Fruit fly (Drosophila melanogaster) whole organism, embryonic: ENCODE results near the gene Nckx30C.

Experiments
- Abd-B ChIP-seq: fragments of 200-800 bp; sonication (Bioruptor generic); optimal IDR thresholded peaks from 2 replicates; lab custom pipeline; 2018; ENCODE audit warnings: missing biosample characterization, mild to moderate bottlenecking, missing genetic modification characterization, moderate library complexity
- Asciz ChIP-seq: fragments of 200-800 bp; sonication (Bioruptor generic); optimal IDR thresholded peaks from 2 replicates; lab custom pipeline; 2017; ENCODE audit warnings: missing biosample characterization, mild to moderate bottlenecking, missing genetic modification characterization, missing genetic modification reagents
- C15 ChIP-seq: fragments of 200-800 bp; sonication (Bioruptor generic); IDR thresholded peaks from 3 replicates; pipeline ENCODE4 v1.3.6; 2022; ENCODE audit warnings: missing biosample characterization, missing genetic modification characterization
- CG10147 ChIP-seq: fragments of 200-800 bp; sonication (Bioruptor generic); optimal IDR thresholded peaks from 2 replicates; lab custom pipeline; 2019; ENCODE audit warnings: missing biosample characterization, mild to moderate bottlenecking, missing genetic modification characterization, moderate library complexity
- CG10431 ChIP-seq: fragments of 200-800 bp; sonication (Bioruptor generic); optimal IDR thresholded peaks from 3 replicates; lab custom pipeline; 2018; ENCODE audit warnings: missing biosample characterization, mild to moderate bottlenecking, missing genetic modification characterization
- CG12155 ChIP-seq: fragments of 200-800 bp; sonication (Bioruptor generic); optimal IDR thresholded peaks from 3 replicates; lab custom pipeline; 2016; ENCODE audit warnings: missing biosample characterization, missing genetic modification characterization
- CG12236 ChIP-seq: fragments of 200-800 bp; sonication (Bioruptor generic); optimal IDR thresholded peaks from 2 replicates; lab custom pipeline; 2016; ENCODE audit warnings: missing biosample characterization, missing genetic modification characterization
- CG13624 ChIP-seq: fragments of 200-800 bp; sonication (Bioruptor generic); optimal IDR thresholded peaks from 2 replicates; lab custom pipeline; 2016; ENCODE audit warnings: missing biosample characterization, missing genetic modification characterization
- CG14667 ChIP-seq: fragments of 200-800 bp; sonication (Bioruptor generic); IDR thresholded peaks from 2 replicates; pipeline ENCODE4 v1.3.6; 2022; ENCODE audit warnings: missing biosample characterization, missing genetic modification characterization
- CG1647 ChIP-seq: fragments of 200-800 bp; sonication (Bioruptor generic); optimal IDR thresholded peaks from 3 replicates; lab custom pipeline; 2016; ENCODE audit warnings: missing biosample characterization, missing genetic modification characterization
- CG16779 ChIP-seq: fragments of 200-800 bp; sonication (Bioruptor generic); IDR thresholded peaks from 2 replicates; pipeline ENCODE4 v1.3.6; 2022; ENCODE audit warnings: missing biosample characterization, missing genetic modification characterization
- CG16813 ChIP-seq: fragments of 200-800 bp; sonication (Bioruptor generic); IDR thresholded peaks from 3 replicates; pipeline ENCODE4 v1.3.6; 2022; ENCODE audit warnings: missing biosample characterization, missing genetic modification characterization; ENCODE audit not compliant: partially characterized antibody
- CG16863 ChIP-seq: fragments of 200-800 bp; sonication (Bioruptor generic); optimal IDR thresholded peaks from 3 replicates; lab custom pipeline; 2016; ENCODE audit warnings: missing biosample characterization, missing genetic modification characterization
- CG18764 ChIP-seq: fragments of 200-800 bp; sonication (Bioruptor generic); optimal IDR thresholded peaks from 3 replicates; lab custom pipeline; 2016; ENCODE audit warnings: missing biosample characterization, missing genetic modification characterization
- CG3995 ChIP-seq: fragments of 200-800 bp; sonication (Bioruptor generic); optimal IDR thresholded peaks from 3 replicates; lab custom pipeline; 2016; ENCODE audit warnings: missing biosample characterization, missing genetic modification characterization
- CG43689 ChIP-seq: fragments of 200-800 bp; sonication (Bioruptor generic); IDR thresholded peaks from 2 replicates; pipeline ENCODE4 v1.3.6; 2022; ENCODE audit warnings: missing biosample characterization, missing genetic modification characterization
- CG6689 ChIP-seq: fragments of 200-800 bp; sonication (Bioruptor generic); IDR thresholded peaks from 2 replicates; pipeline ENCODE4 v1.3.6; 2022; ENCODE audit warnings: missing biosample characterization, missing genetic modification characterization
- CG7786 ChIP-seq: fragments of 200-800 bp; sonication (Bioruptor generic); optimal IDR thresholded peaks from 2 replicates; lab custom pipeline; 2016; ENCODE audit warnings: missing biosample characterization, missing genetic modification characterization
- D ChIP-seq, 2 experiments: fragments of 200-800 bp in 1 of 2; fragments of >200 bp in 1 of 2; sonication (Bioruptor generic) in 1 of 2; optimal IDR thresholded peaks; 2 replicates in 1 of 2; 3 replicates in 1 of 2; lab custom pipeline; 2017; ENCODE audit warnings: mild to moderate bottlenecking in 1 of 2, missing biosample characterization in 1 of 2, missing genetic modification characterization in 1 of 2, missing genetic modification reagents in 1 of 2
- Drgx ChIP-seq: fragments of 200-800 bp; sonication (Bioruptor generic); IDR thresholded peaks from 2 replicates; pipeline ENCODE4 v1.3.6; 2022; ENCODE audit warnings: missing biosample characterization, missing genetic modification characterization
- E2f1 ChIP-seq: fragments of 200-800 bp; sonication (Bioruptor generic); IDR thresholded peaks from 2 replicates; pipeline ENCODE4 v1.3.6; 2022; ENCODE audit warnings: missing biosample characterization, missing genetic modification characterization
- Ets97D ChIP-seq: fragments of 200-800 bp; sonication (Bioruptor generic); optimal IDR thresholded peaks from 3 replicates; lab custom pipeline; 2016; ENCODE audit warnings: missing biosample characterization, missing genetic modification characterization
- HLH3B ChIP-seq: fragments of 200-800 bp; sonication (Bioruptor generic); IDR thresholded peaks from 2 replicates; pipeline ENCODE4 v1.3.6; 2022; ENCODE audit warnings: missing biosample characterization, missing genetic modification characterization
- Hr3 ChIP-seq: fragments of 200-800 bp; sonication (Bioruptor generic); optimal IDR thresholded peaks from 3 replicates; lab custom pipeline; 2016; ENCODE audit warnings: missing biosample characterization, missing genetic modification characterization
- Hsf ChIP-seq: fragments of 200-800 bp; sonication (Bioruptor generic); optimal IDR thresholded peaks from 3 replicates; lab custom pipeline; 2016; ENCODE audit warnings: missing biosample characterization, missing genetic modification characterization
- Lim3 ChIP-seq: fragments of 200-800 bp; sonication (Bioruptor generic); IDR thresholded peaks from 2 replicates; pipeline ENCODE4 v1.3.6; 2022; ENCODE audit warnings: missing biosample characterization, missing genetic modification characterization
- MESR4 ChIP-seq: fragments of 200-800 bp; sonication (Bioruptor generic); optimal IDR thresholded peaks from 2 replicates; lab custom pipeline; 2018; ENCODE audit warnings: missing biosample characterization, mild to moderate bottlenecking, missing genetic modification characterization, moderate library complexity
- Nf-YB ChIP-seq: fragments of 200-800 bp; sonication (Bioruptor generic); optimal IDR thresholded peaks from 3 replicates; lab custom pipeline; 2019; ENCODE audit warnings: missing biosample characterization, mild to moderate bottlenecking, missing genetic modification characterization, moderate library complexity
- Nf-YC ChIP-seq: fragments of 200-800 bp; optimal IDR thresholded peaks from 3 replicates; lab custom pipeline; 2019; ENCODE audit warnings: missing biosample characterization, mild to moderate bottlenecking, missing genetic modification characterization, moderate library complexity
- Sry-β ChIP-seq: fragments of 200-800 bp; sonication (Bioruptor generic); optimal IDR thresholded peaks from 2 replicates; lab custom pipeline; 2018; ENCODE audit warnings: missing biosample characterization, mild to moderate bottlenecking, missing genetic modification characterization, moderate library complexity
- Vsx1 ChIP-seq: fragments of 200-800 bp; sonication (Bioruptor generic); optimal IDR thresholded peaks from 2 replicates; lab custom pipeline; 2017; ENCODE audit warnings: missing biosample characterization, mild to moderate bottlenecking, missing genetic modification characterization, missing genetic modification reagents
- ab ChIP-seq: fragments of 200-800 bp; sonication (Bioruptor generic); optimal IDR thresholded peaks from 2 replicates; lab custom pipeline; 2016; ENCODE audit warnings: missing biosample characterization, missing genetic modification characterization
- ash1 ChIP-seq: fragments of 200-800 bp; sonication (Bioruptor generic); optimal IDR thresholded peaks from 2 replicates; lab custom pipeline; 2018; ENCODE audit warnings: missing biosample characterization, mild to moderate bottlenecking, missing genetic modification characterization
- bab2 ChIP-seq: fragments of 200-800 bp; sonication (Bioruptor generic); optimal IDR thresholded peaks from 2 replicates; lab custom pipeline; 2016; ENCODE audit warnings: missing biosample characterization, missing genetic modification characterization
- bcd ChIP-seq: fragments of 200-800 bp; sonication (Bioruptor generic); optimal IDR thresholded peaks from 2 replicates; lab custom pipeline; 2017; ENCODE audit warnings: missing biosample characterization, mild to moderate bottlenecking, missing genetic modification characterization
- chn ChIP-seq: fragments of 200-800 bp; sonication (Bioruptor generic); optimal IDR thresholded peaks from 2 replicates; lab custom pipeline; 2016; ENCODE audit warnings: missing biosample characterization, missing genetic modification characterization
- dysf ChIP-seq: fragments of 200-800 bp; sonication (Bioruptor generic); IDR thresholded peaks from 3 replicates; pipeline ENCODE4 v1.3.6; 2022; ENCODE audit warnings: missing biosample characterization, missing genetic modification characterization
- gcm2 ChIP-seq: fragments of 200-800 bp; sonication (Bioruptor generic); optimal IDR thresholded peaks from 2 replicates; lab custom pipeline; 2016; ENCODE audit warnings: missing biosample characterization, missing genetic modification characterization
- grn ChIP-seq: fragments of 200-800 bp; sonication (Bioruptor generic); optimal IDR thresholded peaks from 3 replicates; lab custom pipeline; 2017; ENCODE audit warnings: missing biosample characterization, missing genetic modification characterization
- ind ChIP-seq: fragments of 200-800 bp; sonication (Bioruptor generic); optimal IDR thresholded peaks from 3 replicates; lab custom pipeline; 2016; ENCODE audit warnings: missing biosample characterization, missing genetic modification characterization
- kah ChIP-seq: fragments of 200-800 bp; sonication (Bioruptor generic); optimal IDR thresholded peaks from 2 replicates; lab custom pipeline; 2018; ENCODE audit warnings: missing biosample characterization, mild to moderate bottlenecking, missing genetic modification characterization
- mam ChIP-seq: fragments of 200-800 bp; sonication (Bioruptor generic); optimal IDR thresholded peaks from 3 replicates; lab custom pipeline; 2016; ENCODE audit warnings: missing biosample characterization, missing genetic modification characterization
- nom ChIP-seq: fragments of 200-800 bp; sonication (Bioruptor generic); optimal IDR thresholded peaks from 2 replicates; lab custom pipeline; 2017; ENCODE audit warnings: missing biosample characterization, missing genetic modification characterization, mild to moderate bottlenecking, moderate library complexity, missing genetic modification reagents
- run ChIP-seq: fragments of 200-800 bp; sonication (Bioruptor generic); optimal IDR thresholded peaks from 3 replicates; lab custom pipeline; 2018; ENCODE audit warnings: missing biosample characterization, mild to moderate bottlenecking, missing genetic modification characterization
- scrt ChIP-seq: fragments of 200-800 bp; sonication (Bioruptor generic); optimal IDR thresholded peaks from 2 replicates; lab custom pipeline; 2018; ENCODE audit warnings: missing biosample characterization, mild to moderate bottlenecking, missing genetic modification characterization, moderate library complexity
- sens ChIP-seq: fragments of 200-800 bp; sonication (Bioruptor generic); peaks from one replicate; lab custom pipeline; 2016; ENCODE audit warnings: missing biosample characterization, missing genetic modification characterization
- sens-2 ChIP-seq: fragments of 200-800 bp; sonication (Bioruptor generic); IDR thresholded peaks from 2 replicates; pipeline ENCODE4 v1.3.6; 2022; ENCODE audit warnings: missing biosample characterization, missing genetic modification characterization
- slp2 ChIP-seq: fragments of 200-800 bp; sonication (Bioruptor generic); optimal IDR thresholded peaks from 2 replicates; lab custom pipeline; 2016; ENCODE audit warnings: missing biosample characterization, missing genetic modification characterization
- stwl ChIP-seq: fragments of 200-800 bp; sonication (Bioruptor generic); optimal IDR thresholded peaks from 3 replicates; lab custom pipeline; 2018; ENCODE audit warnings: missing biosample characterization, mild to moderate bottlenecking, missing genetic modification characterization, moderate library complexity
- wor ChIP-seq: fragments of 200-800 bp; sonication (Bioruptor generic); IDR thresholded peaks from 2 replicates; pipeline ENCODE4 v1.3.6; 2022; ENCODE audit warnings: missing biosample characterization, missing genetic modification characterization
- yki ChIP-seq: fragments of >200 bp; optimal IDR thresholded peaks from 3 replicates; lab custom pipeline; 2018
- z ChIP-seq: fragments of 200-800 bp; sonication (Bioruptor generic); IDR thresholded peaks from 3 replicates; pipeline ENCODE4 v1.3.6; 2022; ENCODE audit warnings: missing biosample characterization, missing genetic modification characterization

Gene Nckx30C

dm6 chr2L:9698923-9699493 is 47.3 kb downstream of the Nckx30C start, which contains the start of gene Pka-C1 (continued):
- TF ChIP-seq CG43689 (GFP tag; lab: Robert Waterston, UW) (no peak), bcd (GFP tag; lab: Kevin White, UChicago) (no peak), sens-2 (GFP tag; lab: Robert Waterston, UW) (no peak), CG16779 (GFP tag; lab: Robert Waterston, UW) (no peak), CG7786 (GFP tag; lab: Kevin White, UChicago) (no peak), CG3995 (GFP tag; lab: Kevin White, UChicago) (no peak), sens (GFP tag; lab: Kevin White, UChicago) (peak; percentile 75), chn (no peak), slp2 (no peak), nom (GFP tag; lab: Kevin White, UChicago) (peak; percentile 25), Vsx1 (GFP tag; lab: Kevin White, UChicago) (no peak), C15 (GFP tag; lab: Robert Waterston, UW) (0 out of 3 replicates have a peak, but pooled peaks have one; percentile 14), yki (lab: Kevin White, UChicago) (no peak), CG1647 (no peak), E2f1 (no peak), D (optimal IDR thresholded peaks at IDR 0.05; lab: Kevin White, UChicago) (no peak), D (GFP tag; optimal IDR thresholded peaks at IDR 0.05; lab: Kevin White, UChicago) (no peak), CG18764 (GFP tag; lab: Kevin White, UChicago) (no peak), bab2 (GFP tag; lab: Kevin White, UChicago) (no peak), CG16813 (GFP tag; lab: Robert Waterston, UW) (peak; percentile 20; the same call in 1 of the 3 replicates), CG10147 (peak; percentile 46), CG10431 (GFP tag; lab: Kevin White, UChicago) (no peak), Hsf (GFP tag; lab: Kevin White, UChicago) (no peak), MESR4 (GFP tag; lab: Kevin White, UChicago) (peak; percentile 73), ind (GFP tag; lab: Kevin White, UChicago) (no peak), Hr3 (GFP tag; lab: Kevin White, UChicago) (peak; percentile 7), run (tag; lab: Kevin White, UChicago) (no peak), CG14667 (GFP tag; lab: Robert Waterston, UW) (no peak), Ets97D (GFP tag; lab: Kevin White, UChicago) (peak; percentile 71), stwl (tag; lab: Kevin White, UChicago) (no peak), CG12155 (GFP tag; lab: Kevin White, UChicago) (no peak), Sry-β (peak; percentile 11), CG12236 (GFP tag; lab: Kevin White, UChicago) (no peak), Abd-B (peak; percentile 66), Lim3 (GFP tag; lab: Robert Waterston, UW) (no peak), wor (no peak), Nf-YC (tag; lab: Kevin White, UChicago) (peak; percentile 46), z (GFP tag; lab: Robert Waterston, UW) (no peak), CG6689 (GFP tag; lab: Robert Waterston, UW) (no peak), gcm2 (GFP tag; lab: Kevin White, UChicago) (no peak), mam (GFP tag; lab: Kevin White, UChicago) (no peak), HLH3B (GFP tag; lab: Robert Waterston, UW) (no peak), grn (GFP tag; lab: Kevin White, UChicago) (peak; percentile 81), Nf-YB (no peak), Asciz (no peak), scrt (no peak), kah (GFP tag; lab: Kevin White, UChicago) (no peak), Drgx (GFP tag; lab: Robert Waterston, UW) (0 out of 2 replicates have a peak, but pooled peaks have one; percentile 18), ab (GFP tag; lab: Kevin White, UChicago) (no peak), CG13624 (no peak), dysf (GFP tag; lab: Robert Waterston, UW) (0 out of 3 replicates have a peak, but pooled peaks have one; percentile 49), ash1 (GFP tag; lab: Kevin White, UChicago) (no peak), CG16863 (GFP tag; lab: Kevin White, UChicago) (no peak)
